Fruit fly (Drosophila melanogaster): Measurements from ENCODE around the gene CG33966.

Gene CG33966

DNA sequence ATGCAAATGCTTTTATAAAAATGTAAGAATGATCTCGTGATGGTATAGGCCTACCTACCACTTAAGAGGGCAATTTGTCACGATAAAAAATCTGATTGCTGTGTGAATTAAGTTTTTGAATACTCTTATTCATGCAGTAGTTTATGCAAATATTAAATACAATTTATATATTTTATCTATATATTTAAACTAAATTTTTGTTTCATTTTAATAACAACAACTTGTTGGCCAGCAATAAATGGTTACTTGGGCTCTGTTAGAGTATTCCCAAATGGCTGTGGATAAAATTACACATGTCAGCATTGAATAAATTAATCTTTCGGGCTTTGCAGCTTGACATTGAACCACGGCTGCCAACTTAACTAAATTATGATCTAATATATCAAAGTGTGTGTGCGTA lies 24.6 kb downstream of the CG33966 start:
- TF ChIP-seq CG8319 (GFP tag; optimal IDR thresholded peaks at IDR 0.05) = no peak
- TF ChIP-seq esn (GFP tag; optimal IDR thresholded peaks at IDR 0.05) = no peak
- TF ChIP-seq Sox15 (GFP tag; optimal IDR thresholded peaks at IDR 0.05) = no peak
- TF ChIP-seq fkh (GFP tag; optimal IDR thresholded peaks at IDR 0.05) = no peak
- TF ChIP-seq topi (GFP tag; optimal IDR thresholded peaks at IDR 0.05) = no peak
- TF ChIP-seq CG6854 (GFP tag; optimal IDR thresholded peaks at IDR 0.05) = no peak
- TF ChIP-seq CG6163 (GFP tag; IDR thresholded peaks at IDR 0.05) = no peak
- TF ChIP-seq CG16779 (tag; optimal IDR thresholded peaks at IDR 0.05) = no peak
- no peak for TF ChIP-seq Lpt (GFP tag; optimal IDR thresholded peaks at IDR 0.05)
- no peak for TF ChIP-seq Ets96B (tag; optimal IDR thresholded peaks at IDR 0.05)
- no peak for TF ChIP-seq eg (GFP tag; IDR thresholded peaks at IDR 0.05)
- no peak for TF ChIP-seq CG15336 (GFP tag; IDR thresholded peaks at IDR 0.05)
- no peak for TF ChIP-seq CG3032 (tag; optimal IDR thresholded peaks at IDR 0.05)
- no peak for TF ChIP-seq CG9139 (GFP tag; optimal IDR thresholded peaks at IDR 0.05)
- TF ChIP-seq Blimp-1 (GFP tag; optimal IDR thresholded peaks at IDR 0.05) = no peak
- no peak for TF ChIP-seq CG4318 (GFP tag; optimal IDR thresholded peaks at IDR 0.05)
- TF ChIP-seq Hr4 (GFP tag; optimal IDR thresholded peaks at IDR 0.05) = no peak
- no peak for TF ChIP-seq net (GFP tag; optimal IDR thresholded peaks at IDR 0.05)
- no peak for TF ChIP-seq Eip75B (GFP tag; optimal IDR thresholded peaks at IDR 0.05)
- no peak for TF ChIP-seq CG11902 (GFP tag; optimal IDR thresholded peaks at IDR 0.05)

DNA sequence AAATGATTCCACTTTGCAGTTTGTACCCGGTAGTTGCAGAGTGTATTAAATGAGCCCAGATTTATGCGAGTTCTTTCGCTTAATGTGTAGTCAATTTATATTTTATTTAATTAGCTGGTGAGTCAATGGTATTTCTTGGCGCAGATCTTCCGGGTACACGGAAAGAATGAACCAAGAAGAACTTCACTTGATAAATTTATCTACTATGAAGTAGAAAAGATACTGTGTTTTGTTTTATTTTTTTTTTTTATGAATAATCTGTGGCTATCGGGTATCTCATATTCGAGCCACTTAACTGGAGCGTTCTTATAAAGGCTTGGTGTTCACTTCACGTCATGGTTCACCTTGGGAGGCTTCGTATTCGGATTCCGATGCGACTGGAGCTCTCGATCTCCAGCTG lies 31.1 kb downstream of the CG33966 start:
- no peak for TF ChIP-seq CG1621 (tag; optimal IDR thresholded peaks at IDR 0.05)
- TF ChIP-seq ss (GFP tag; optimal IDR thresholded peaks at IDR 0.05) = peak in 1 of 2 experiments; percentile 10
- peak; percentile 56 for TF ChIP-seq Eip75B (GFP tag; optimal IDR thresholded peaks at IDR 0.05)
- no peak for TF ChIP-seq fkh (GFP tag; optimal IDR thresholded peaks at IDR 0.05)
- no peak for TF ChIP-seq Hr4 (GFP tag; optimal IDR thresholded peaks at IDR 0.05)
- no peak for TF ChIP-seq Eip93F (GFP tag; optimal IDR thresholded peaks at IDR 0.05)
- no peak for TF ChIP-seq fd85E (GFP tag; optimal IDR thresholded peaks at IDR 0.05)
- peak; percentile 29 for TF ChIP-seq achi (GFP tag; optimal IDR thresholded peaks at IDR 0.05)
- TF ChIP-seq Smox (GFP tag; optimal IDR thresholded peaks at IDR 0.05) = peak; percentile 57
- no peak for TF ChIP-seq CG11902 (GFP tag; optimal IDR thresholded peaks at IDR 0.05)
- TF ChIP-seq CG7368 (GFP tag; optimal IDR thresholded peaks at IDR 0.05) = no peak
- TF ChIP-seq pdm3 (GFP tag; optimal IDR thresholded peaks at IDR 0.05) = peak; percentile 36
- peak; percentile 45 for TF ChIP-seq Hr39 (GFP tag; optimal IDR thresholded peaks at IDR 0.05)
- peak; percentile 89 for TF ChIP-seq svp (GFP tag)
- no peak for TF ChIP-seq CG6276 (GFP tag; optimal IDR thresholded peaks at IDR 0.05)
- TF ChIP-seq Ets96B (tag; optimal IDR thresholded peaks at IDR 0.05) = no peak
- TF ChIP-seq Eip78C (GFP tag) = peak; percentile 89
- no peak for TF ChIP-seq fd59A (GFP tag; optimal IDR thresholded peaks at IDR 0.05)
- TF ChIP-seq Sox102F (GFP tag; optimal IDR thresholded peaks at IDR 0.05) = peak; percentile 40
- peak; percentile 26 for TF ChIP-seq Sox14 (GFP tag; optimal IDR thresholded peaks at IDR 0.05)
- TF ChIP-seq Gug (GFP tag; IDR thresholded peaks at IDR 0.05) = no peak
- TF ChIP-seq CG6792 (GFP tag; optimal IDR thresholded peaks at IDR 0.05) = peak; percentile 17
- TF ChIP-seq cyc (GFP tag; optimal IDR thresholded peaks at IDR 0.05) = peak; percentile 27
- TF ChIP-seq Sox15 (GFP tag; optimal IDR thresholded peaks at IDR 0.05) = peak; percentile 1
- peak; percentile 72 for TF ChIP-seq topi (GFP tag; optimal IDR thresholded peaks at IDR 0.05)
- TF ChIP-seq CG11762 (GFP tag; optimal IDR thresholded peaks at IDR 0.05; ENCODE audit: insufficient read depth) = no peak
- peak; percentile 29 for TF ChIP-seq acj6 (GFP tag; optimal IDR thresholded peaks at IDR 0.05)
- peak; percentile 52 for TF ChIP-seq lz (GFP tag; optimal IDR thresholded peaks at IDR 0.05)
- peak; percentile 44 for TF ChIP-seq OdsH (GFP tag; optimal IDR thresholded peaks at IDR 0.05)
- TF ChIP-seq vri (GFP tag; optimal IDR thresholded peaks at IDR 0.05) = peak; percentile 7
- TF ChIP-seq CG3032 (tag; optimal IDR thresholded peaks at IDR 0.05) = no peak
- peak; percentile 62 for TF ChIP-seq esn (GFP tag; optimal IDR thresholded peaks at IDR 0.05)
- no peak for TF ChIP-seq CG8632 (GFP tag; optimal IDR thresholded peaks at IDR 0.05)
- no peak for TF ChIP-seq CG4318 (GFP tag; optimal IDR thresholded peaks at IDR 0.05)
- peak in 1 of 2 experiments; percentile 5 for TF ChIP-seq salr (GFP tag; optimal IDR thresholded peaks at IDR 0.05)
- peak; percentile 15 for TF ChIP-seq Ets21C (GFP tag; optimal IDR thresholded peaks at IDR 0.05)
- peak; percentile 53 for TF ChIP-seq Met (GFP tag; optimal IDR thresholded peaks at IDR 0.05)
- TF ChIP-seq CG6854 (GFP tag; optimal IDR thresholded peaks at IDR 0.05) = no peak
- peak; percentile 56 for TF ChIP-seq CG10631 (GFP tag; optimal IDR thresholded peaks at IDR 0.05)
- TF ChIP-seq CG8319 (GFP tag; optimal IDR thresholded peaks at IDR 0.05) = no peak
- no peak for TF ChIP-seq CG34406 (GFP tag; optimal IDR thresholded peaks at IDR 0.05)
- no peak for TF ChIP-seq Hr38 (GFP tag; optimal IDR thresholded peaks at IDR 0.05)
- no peak for TF ChIP-seq Blimp-1 (GFP tag; optimal IDR thresholded peaks at IDR 0.05)

Measured in whole organism, prepupa.